Worm (Caenorhabditis elegans) whole organism, midembryonic: ENCODE results near the gene ttr-28.

Experiments
- T22C8.4 ChIP-seq: fragments of 200-800 bp; sonication (Bioruptor generic); IDR thresholded peaks from 2 replicates; pipeline ENCODE4 v1.3.6; 2022; ENCODE audit warnings: missing genetic modification characterization, missing compliant biosample characterization
- cog-1 ChIP-seq: sonication (generic microtip); optimal IDR thresholded peaks from 2 replicates; lab custom pipeline; 2016; ENCODE audit warnings: missing genetic modification characterization, missing compliant biosample characterization
- flt-1 ChIP-seq: fragments of 200-800 bp; sonication (Bioruptor generic); IDR thresholded peaks from 2 replicates; pipeline ENCODE4 v1.3.6; 2022; ENCODE audit warnings: missing genetic modification characterization, missing compliant biosample characterization
- klf-2 ChIP-seq: fragments of 200-800 bp; sonication (Bioruptor generic); conservative IDR thresholded peaks from 2 replicates; pipeline ENCODE4 v1.3.6; 2022; ENCODE audit warnings: missing genetic modification reagents, missing genetic modification characterization, missing compliant biosample characterization
- med-1 ChIP-seq: sonication (generic microtip); optimal IDR thresholded peaks from 2 replicates; lab custom pipeline; 2017; ENCODE audit warnings: missing genetic modification characterization, mild to moderate bottlenecking, missing compliant biosample characterization, antibody characterized with exemption, missing genetic modification reagents; ENCODE audit not compliant: insufficient read depth
- tab-1 ChIP-seq: fragments of 200-800 bp; sonication (Bioruptor generic); IDR thresholded peaks from 2 replicates; pipeline ENCODE4 v1.3.6; 2022; ENCODE audit warnings: missing genetic modification characterization, missing compliant biosample characterization
- ztf-23 ChIP-seq: fragments of 200-800 bp; sonication (Bioruptor generic); IDR thresholded peaks from 2 replicates; pipeline ENCODE4 v1.3.6; 2022; ENCODE audit warnings: missing genetic modification reagents, missing genetic modification characterization, missing compliant biosample characterization
- ztf-29 ChIP-seq: fragments of 200-800 bp; sonication (Bioruptor generic); IDR thresholded peaks from 2 replicates; pipeline ENCODE4 v1.3.6; 2022; ENCODE audit warnings: missing genetic modification reagents, missing genetic modification characterization, missing compliant biosample characterization

DNA sequence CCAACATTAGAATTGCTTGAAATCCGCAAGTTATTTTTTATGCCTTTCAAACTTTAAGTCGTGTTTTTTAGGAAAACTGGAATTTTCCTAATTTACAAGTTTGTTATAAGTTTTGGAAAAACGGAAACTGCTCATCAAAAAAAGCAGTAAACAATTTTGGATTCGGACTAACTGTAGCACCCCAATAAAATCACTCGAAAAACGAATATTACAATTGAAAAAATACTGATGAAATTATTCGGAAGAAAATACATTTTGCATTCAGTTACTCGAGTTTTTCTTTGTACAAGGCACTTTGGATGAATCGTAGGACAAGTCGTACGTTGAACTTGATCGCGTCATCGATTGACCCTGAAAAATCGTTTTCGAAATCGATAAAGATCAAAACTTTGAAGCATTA lies 22.6 kb downstream of the ttr-28 start:
- TF ChIP-seq ztf-29 (no peak), flt-1 (GFP tag; lab: Robert Waterston, UW) (no peak), cog-1 (tag; lab: Kevin White, UChicago) (no peak), med-1 (GFP tag; lab: Kevin White, UChicago) (no peak), ztf-23 (GFP tag; lab: Robert Waterston, UW) (no peak), tab-1 (GFP tag; lab: Robert Waterston, UW) (no peak), klf-2 (GFP tag; lab: Robert Waterston, UW) (no peak), T22C8.4 (no peak)
